Worm (Caenorhabditis elegans) whole organism, L2 larva: ENCODE results near the gene C33G8.13.

Source experiments
- F13H6.1 ChIP-seq: sonication (generic microtip); optimal IDR thresholded peaks from 2 replicates; lab custom pipeline; 2016; ENCODE audit warnings: missing genetic modification characterization, missing compliant biosample characterization
- Y55F3AM.14 ChIP-seq: fragments of 200-800 bp; sonication (Bioruptor generic); optimal IDR thresholded peaks from 2 replicates; lab custom pipeline; 2018; ENCODE audit warnings: mild to moderate bottlenecking, missing genetic modification characterization, missing compliant biosample characterization
- ZK546.5 ChIP-seq: sonication (generic microtip); optimal IDR thresholded peaks from 2 replicates; lab custom pipeline; 2017; ENCODE audit warnings: missing biosample characterization, missing genetic modification characterization
- alr-1 ChIP-seq: fragments of 150-350 bp; optimal IDR thresholded peaks from 2 replicates; lab custom pipeline; 2014; ENCODE audit warnings: missing biosample characterization, missing genetic modification characterization
- aly-2 ChIP-seq: fragments of 150-350 bp; optimal IDR thresholded peaks from 2 replicates; lab custom pipeline; 2014; ENCODE audit warnings: missing biosample characterization, missing genetic modification characterization
- ama-1 ChIP-seq: fragments of 150-350 bp; optimal IDR thresholded peaks from 2 replicates; lab custom pipeline; 2018; ENCODE audit warnings: inconsistent platforms
- blmp-1 ChIP-seq: sonication (generic microtip); optimal IDR thresholded peaks from 2 replicates; lab custom pipeline; 2017; ENCODE audit warnings: missing genetic modification characterization, mild to moderate bottlenecking, missing compliant biosample characterization, antibody characterized with exemption, moderate library complexity; ENCODE audit not compliant: insufficient read depth
- ceh-16 ChIP-seq: fragments of 150-350 bp; optimal IDR thresholded peaks from 2 replicates; lab custom pipeline; 2014; ENCODE audit warnings: missing biosample characterization, missing genetic modification characterization
- ceh-82 ChIP-seq: fragments of 150-350 bp; optimal IDR thresholded peaks from 2 replicates; lab custom pipeline; 2014; ENCODE audit warnings: missing biosample characterization, missing genetic modification characterization
- crh-2 ChIP-seq: sonication (generic microtip); optimal IDR thresholded peaks from 2 replicates; lab custom pipeline; 2017; ENCODE audit warnings: missing biosample characterization, missing genetic modification characterization
- fos-1 ChIP-seq: fragments of 150-350 bp; optimal IDR thresholded peaks from 2 replicates; lab custom pipeline; 2014; ENCODE audit warnings: missing biosample characterization, missing genetic modification characterization
- gmeb-1 ChIP-seq: fragments of 150-350 bp; optimal IDR thresholded peaks from 2 replicates; lab custom pipeline; 2014; ENCODE audit warnings: missing biosample characterization, missing genetic modification characterization
- lin-39 ChIP-seq: fragments of 150-350 bp; optimal IDR thresholded peaks from 2 replicates; lab custom pipeline; 2014; ENCODE audit warnings: missing biosample characterization, missing genetic modification reagents, missing genetic modification characterization
- lsy-2 ChIP-seq, 2 experiments: fragments of 150-350 bp in 1 of 2; sonication (generic microtip) in 1 of 2; optimal IDR thresholded peaks; 2 replicates each; lab custom pipeline; 2014 to 2017; ENCODE audit warnings: missing biosample characterization in 2 of 2, missing genetic modification characterization in 2 of 2
- mdl-1 ChIP-seq, 2 experiments: fragments of 150-350 bp in 1 of 2; sonication (generic microtip) in 1 of 2; optimal IDR thresholded peaks; 2 replicates each; lab custom pipeline; 2017; ENCODE audit warnings: missing biosample characterization in 2 of 2, missing genetic modification characterization in 2 of 2
- nhr-10 ChIP-seq: sonication (generic microtip); optimal IDR thresholded peaks from 2 replicates; lab custom pipeline; 2017; ENCODE audit warnings: missing biosample characterization, missing genetic modification characterization
- nhr-11 ChIP-seq: fragments of 150-350 bp; optimal IDR thresholded peaks from 2 replicates; lab custom pipeline; 2014; ENCODE audit warnings: missing biosample characterization, missing genetic modification characterization
- nhr-12 ChIP-seq: fragments of 150-350 bp; optimal IDR thresholded peaks from 2 replicates; lab custom pipeline; 2014; ENCODE audit warnings: missing biosample characterization, missing genetic modification characterization
- nhr-129 ChIP-seq: fragments of 150-350 bp; optimal IDR thresholded peaks from 2 replicates; lab custom pipeline; 2014; ENCODE audit warnings: missing biosample characterization, missing genetic modification characterization
- nhr-21 ChIP-seq: fragments of 150-350 bp; optimal IDR thresholded peaks from 2 replicates; lab custom pipeline; 2014; ENCODE audit warnings: missing biosample characterization, missing genetic modification characterization
- nhr-23 ChIP-seq: fragments of 150-350 bp; optimal IDR thresholded peaks from 2 replicates; lab custom pipeline; 2014; ENCODE audit warnings: missing biosample characterization, missing genetic modification reagents, missing genetic modification characterization
- nhr-237 ChIP-seq: fragments of 150-350 bp; optimal IDR thresholded peaks from 2 replicates; lab custom pipeline; 2014; ENCODE audit warnings: missing biosample characterization, missing genetic modification characterization
- nhr-25 ChIP-seq: fragments of 150-350 bp; sonication (generic microtip); optimal IDR thresholded peaks from 3 replicates; lab custom pipeline; 2014; ENCODE audit warnings: missing biosample characterization, missing genetic modification characterization
- nhr-6 ChIP-seq: fragments of 150-350 bp; optimal IDR thresholded peaks from 2 replicates; lab custom pipeline; 2014; ENCODE audit warnings: missing biosample characterization, missing genetic modification characterization
- nhr-77 ChIP-seq: fragments of 150-350 bp; optimal IDR thresholded peaks from 2 replicates; lab custom pipeline; 2014; ENCODE audit warnings: missing biosample characterization, missing genetic modification characterization
- peb-1 ChIP-seq: fragments of 150-350 bp; optimal IDR thresholded peaks from 2 replicates; lab custom pipeline; 2014; ENCODE audit warnings: missing biosample characterization, missing genetic modification characterization
- sem-4 ChIP-seq: fragments of 150-350 bp; optimal IDR thresholded peaks from 2 replicates; lab custom pipeline; 2014; ENCODE audit warnings: missing biosample characterization, missing genetic modification reagents, missing genetic modification characterization
- skn-1 ChIP-seq: sonication (generic microtip); optimal IDR thresholded peaks from 2 replicates; lab custom pipeline; 2017; ENCODE audit warnings: missing biosample characterization, missing genetic modification characterization
- sma-3 ChIP-seq: sonication (generic microtip); optimal IDR thresholded peaks from 2 replicates; lab custom pipeline; 2016; ENCODE audit warnings: missing genetic modification reagents, missing genetic modification characterization, missing compliant biosample characterization
- unc-62 ChIP-seq: fragments of 150-350 bp; optimal IDR thresholded peaks from 2 replicates; lab custom pipeline; 2014; ENCODE audit warnings: missing biosample characterization, missing genetic modification reagents, missing genetic modification characterization
- zag-1 ChIP-seq: fragments of 150-350 bp; optimal IDR thresholded peaks from 2 replicates; lab custom pipeline; 2014; ENCODE audit warnings: missing biosample characterization, missing genetic modification characterization
- ztf-1 ChIP-seq: fragments of 200-800 bp; sonication (Bioruptor generic); conservative IDR thresholded peaks from 2 replicates; pipeline ENCODE4 v1.3.6; 2022; ENCODE audit warnings: missing genetic modification characterization, missing compliant biosample characterization

Gene C33G8.13

DNA sequence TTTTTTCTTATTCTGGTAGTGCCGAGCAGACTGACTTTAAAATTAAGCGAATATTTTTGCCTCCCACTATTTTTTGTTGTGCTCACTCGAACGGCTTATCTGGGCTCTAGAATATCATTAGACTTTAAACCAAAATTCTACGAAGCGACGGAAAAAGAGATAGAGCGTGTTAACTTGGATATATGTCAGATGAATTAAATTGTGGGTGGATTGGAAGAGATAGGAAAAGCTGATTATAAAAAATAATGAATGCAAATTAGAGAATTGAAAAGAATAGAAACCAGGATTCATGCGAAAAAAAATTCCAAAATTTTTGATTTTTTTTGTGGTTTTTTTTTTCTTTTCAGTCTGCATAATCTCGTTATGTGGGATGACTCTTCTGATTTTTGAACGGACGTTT, 6.0 kb upstream of the C33G8.13 start, which contains the start of gene F20A1.4:
TSS of gene F20A1.4 (minus strand) at position 101 of the 400 bp plus-strand sequence.
- TF ChIP-seq crh-2 (tag; lab: Kevin White, UChicago), result no peak
- TF ChIP-seq nhr-11 (tag; lab: Kevin White, UChicago), result no peak
- TF ChIP-seq ztf-1 (GFP tag; lab: Robert Waterston, UW), result no peak
- no peak for TF ChIP-seq peb-1
- TF ChIP-seq nhr-25 (tag; lab: Kevin White, UChicago), result no peak
- no peak for TF ChIP-seq ceh-82 (tag; lab: Kevin White, UChicago)
- no peak for TF ChIP-seq ZK546.5 (tag; lab: Kevin White, UChicago)

DNA sequence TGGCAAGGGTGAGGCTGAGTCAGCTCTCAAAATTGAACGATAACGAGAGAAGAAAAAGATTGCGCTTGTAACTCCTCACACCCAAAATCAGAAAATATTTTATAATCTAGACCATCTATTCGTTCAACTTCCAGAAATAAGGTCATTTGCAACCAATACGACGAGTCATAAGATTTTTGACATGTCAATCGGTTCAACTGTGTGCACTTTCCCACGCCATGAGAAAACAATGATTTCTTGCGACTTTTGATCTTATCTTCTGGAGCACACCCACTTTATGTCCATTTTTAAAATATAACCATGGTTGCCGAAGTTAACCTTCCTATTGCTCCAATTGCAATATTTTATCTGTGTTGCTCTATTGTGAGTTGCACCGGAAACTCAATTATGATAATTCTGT, 1.3 kb upstream of the C33G8.13 start, which contains the start of gene srsx-32:
TSS of gene srsx-32 (plus strand) at position 301 of the 400 bp plus-strand sequence.
- no peak for TF ChIP-seq nhr-77 (tag; lab: Kevin White, UChicago)
- TF ChIP-seq fos-1 (tag; lab: Kevin White, UChicago), result no peak
- TF ChIP-seq gmeb-1 (tag; lab: Kevin White, UChicago), result no peak
- TF ChIP-seq nhr-6 (tag; lab: Kevin White, UChicago), result no peak
- TF ChIP-seq sma-3 (GFP tag; lab: Kevin White, UChicago), result no peak
- no peak for TF ChIP-seq ZK546.5 (tag; lab: Kevin White, UChicago)
- TF ChIP-seq aly-2, result no peak
- no peak for TF ChIP-seq nhr-129 (tag; lab: Kevin White, UChicago)
- TF ChIP-seq nhr-21 (tag; lab: Kevin White, UChicago), result no peak
- TF ChIP-seq nhr-237 (tag; lab: Kevin White, UChicago), result no peak
- no peak for TF ChIP-seq lin-39 (tag; lab: Kevin White, UChicago)

DNA sequence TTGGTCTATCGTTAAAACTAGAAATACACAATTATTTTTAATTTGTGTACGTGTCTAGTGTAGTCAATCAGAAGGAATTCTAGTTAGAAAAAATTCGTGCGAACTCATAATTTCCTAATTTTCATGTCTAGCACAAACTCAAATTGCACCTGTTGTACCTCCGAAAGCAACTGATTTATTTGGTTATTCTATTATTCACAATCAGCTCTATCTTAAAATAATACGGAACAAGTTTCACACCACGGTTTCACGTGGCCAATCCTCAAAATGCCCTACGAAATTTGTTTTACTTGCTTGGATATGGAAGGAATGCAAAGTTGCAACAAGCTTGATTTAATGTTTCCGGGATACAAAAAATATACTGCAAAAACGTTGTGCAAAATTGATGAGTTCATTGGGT, 3.2 kb downstream of the C33G8.13 start, which contains the start of gene srw-127:
TSS of gene srw-127 (plus strand) at position 301 of the 400 bp plus-strand sequence.
- TF ChIP-seq ceh-82 (tag; lab: Kevin White, UChicago) (no peak), nhr-237 (tag; lab: Kevin White, UChicago) (no peak), unc-62 (GFP tag; lab: Kevin White, UChicago) (no peak), ZK546.5 (tag; lab: Kevin White, UChicago) (no peak), nhr-25 (tag; lab: Kevin White, UChicago) (no peak), peb-1 (no peak), nhr-77 (tag; lab: Kevin White, UChicago) (no peak), zag-1 (tag; lab: Kevin White, UChicago) (no peak), F13H6.1 (tag; lab: Kevin White, UChicago) (no peak), ama-1 (lab: Kevin White, UChicago) (no peak), aly-2 (no peak), ceh-16 (tag; lab: Kevin White, UChicago) (no peak), lsy-2 (tag; optimal IDR thresholded peaks at IDR 0.05; lab: Kevin White, UChicago) (no peak), sma-3 (GFP tag; lab: Kevin White, UChicago) (no peak), skn-1 (tag; lab: Kevin White, UChicago) (no peak), nhr-12 (tag; lab: Kevin White, UChicago) (no peak)

DNA sequence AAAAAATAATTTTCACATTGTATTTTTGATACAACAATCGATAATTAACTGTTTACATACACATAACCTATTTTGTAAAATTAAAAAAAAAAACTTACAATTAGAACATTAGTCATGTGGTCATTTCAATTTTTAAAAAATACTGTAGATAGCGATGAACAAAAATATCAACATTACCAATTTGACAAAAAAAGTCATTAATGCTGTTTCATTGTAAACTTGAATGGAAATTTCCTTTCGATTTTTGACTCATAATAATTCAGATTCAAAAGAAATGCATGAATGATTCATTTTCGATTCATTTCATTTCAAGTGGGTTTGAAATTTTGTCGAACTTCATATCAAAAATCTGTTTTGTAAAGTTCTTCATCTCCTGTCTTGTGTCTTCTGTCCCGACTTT, 6.3 kb downstream of the C33G8.13 start, which contains the start of gene C33G8.2:
TSS of gene C33G8.2 (plus strand) at position 301 of the 400 bp plus-strand sequence.
- TF ChIP-seq nhr-23 (tag; lab: Kevin White, UChicago) (no peak), mdl-1 (tag; optimal IDR thresholded peaks at IDR 0.05; lab: Kevin White, UChicago) (no peak), fos-1 (tag; lab: Kevin White, UChicago) (no peak), ZK546.5 (tag; lab: Kevin White, UChicago) (no peak), gmeb-1 (tag; lab: Kevin White, UChicago) (no peak), nhr-25 (tag; lab: Kevin White, UChicago) (no peak), sem-4 (tag; lab: Kevin White, UChicago) (no peak), lsy-2 (tag; optimal IDR thresholded peaks at IDR 0.05; lab: Kevin White, UChicago) (no peak)
- TF ChIP-seq, all 48 proteins: peak for 0

DNA sequence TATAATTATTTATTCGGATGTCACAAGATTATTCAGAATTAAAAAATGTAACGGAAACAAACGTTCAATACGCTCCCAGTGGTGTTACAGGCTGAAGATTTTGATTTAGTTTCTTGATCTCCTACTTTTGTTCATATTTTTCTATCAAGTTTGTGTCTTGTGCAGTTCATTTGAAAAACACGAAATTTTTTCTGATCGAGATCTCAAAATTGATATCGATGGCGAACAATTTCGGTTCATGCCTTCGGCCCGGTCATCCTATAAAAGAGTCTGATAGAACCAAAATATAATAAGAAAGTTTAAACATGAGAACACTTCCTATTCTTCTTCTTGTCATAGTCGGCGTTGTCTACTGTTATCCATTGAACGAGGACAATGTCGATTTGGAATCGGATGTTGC, 8.5 kb downstream of the C33G8.13 start, which contains the start of gene drd-10:
TSS of gene drd-10 (plus strand) at position 301 of the 400 bp plus-strand sequence.
- TF ChIP-seq ceh-16 (tag; lab: Kevin White, UChicago) (no peak), nhr-237 (tag; lab: Kevin White, UChicago) (no peak), blmp-1 (tag; lab: Kevin White, UChicago) (no peak), unc-62 (GFP tag; lab: Kevin White, UChicago) (no peak), nhr-12 (tag; lab: Kevin White, UChicago) (no peak)
- TF ChIP-seq, all 48 proteins: peak for 0

DNA sequence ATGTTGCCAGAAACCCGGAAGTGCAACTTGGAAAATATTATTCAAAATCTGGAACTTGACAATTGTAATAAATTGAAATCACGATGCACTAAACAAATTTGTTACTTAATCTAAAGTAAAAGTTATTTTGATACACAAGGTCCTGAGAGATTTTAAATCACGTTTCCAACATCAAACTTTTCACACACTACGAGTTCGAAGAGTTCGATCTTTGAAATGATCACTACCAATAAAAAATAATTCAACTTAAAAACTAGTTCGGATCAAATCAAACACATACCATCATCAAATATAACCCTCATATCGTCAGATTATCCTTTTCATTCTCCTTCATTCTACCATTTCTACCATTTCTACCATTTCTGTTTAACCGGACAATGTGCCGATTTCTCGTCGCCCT, 9.8 kb downstream of the C33G8.13 start, which contains the start of gene spig-10:
TSS of gene spig-10 (plus strand) at position 301 of the 400 bp plus-strand sequence.
- TF ChIP-seq ztf-1 (GFP tag; lab: Robert Waterston, UW) (no peak), alr-1 (tag; lab: Kevin White, UChicago) (no peak), blmp-1 (tag; lab: Kevin White, UChicago) (no peak), nhr-23 (tag; lab: Kevin White, UChicago) (no peak), Y55F3AM.14 (no peak), nhr-21 (tag; lab: Kevin White, UChicago) (no peak), nhr-77 (tag; lab: Kevin White, UChicago) (no peak), mdl-1 (tag; optimal IDR thresholded peaks at IDR 0.05; lab: Kevin White, UChicago) (no peak), nhr-10 (tag; lab: Kevin White, UChicago) (no peak)
- TF ChIP-seq, all 48 proteins: peak for 0
